Fruit fly (Drosophila melanogaster): ENCODE measurements around the gene D19A.
A peak's percentile ranks its signal among the peaks of the same experiment; 100 is the strongest.

Gene D19A

dm6 chr3L:6139924-6140574 lies 48.9 kb downstream of the D19A start, which contains the start of gene Cpr65Av (continued):
- TF ChIP-seq CG8944 (GFP tag; optimal IDR thresholded peaks at IDR 0.05) = no peak
- no peak for TF ChIP-seq CG17361 (GFP tag; IDR thresholded peaks at IDR 0.05)
- TF ChIP-seq Sry-δ (GFP tag; optimal IDR thresholded peaks at IDR 0.05) = no peak
- no peak for TF ChIP-seq Poxn (GFP tag; IDR thresholded peaks at IDR 0.05)
- TF ChIP-seq gcm2 (GFP tag; optimal IDR thresholded peaks at IDR 0.05) = no peak
- peak; percentile 3 for TF ChIP-seq nau (GFP tag; optimal IDR thresholded peaks at IDR 0.05)
- no peak for TF ChIP-seq croc (GFP tag; conservative IDR thresholded peaks at IDR 0.05)
- TF ChIP-seq gfzf (GFP tag; optimal IDR thresholded peaks at IDR 0.05) = no peak
- no peak for TF ChIP-seq pzg (GFP tag; optimal IDR thresholded peaks at IDR 0.05)
- TF ChIP-seq sr (GFP tag; IDR thresholded peaks at IDR 0.05) = 0 out of 3 replicates have a peak, but pooled peaks have one; percentile 24
- no peak for TF ChIP-seq ato (GFP tag; IDR thresholded peaks at IDR 0.05; ENCODE audit: partially characterized antibody)
- no peak for TF ChIP-seq caup (GFP tag; optimal IDR thresholded peaks at IDR 0.05; ENCODE audit: severe bottlenecking)
- TF ChIP-seq maf-S (GFP tag; optimal IDR thresholded peaks at IDR 0.05) = no peak
- TF ChIP-seq Sin3A (optimal IDR thresholded peaks at IDR 0.05) = no peak
- no peak for TF ChIP-seq CG10274 (GFP tag; optimal IDR thresholded peaks at IDR 0.05)
- no peak for TF ChIP-seq CG13775 (GFP tag; optimal IDR thresholded peaks at IDR 0.05)
- no peak for TF ChIP-seq ems (GFP tag; optimal IDR thresholded peaks at IDR 0.05)
- TF ChIP-seq CG10654 (GFP tag; optimal IDR thresholded peaks at IDR 0.05) = no peak
- TF ChIP-seq kni (GFP tag; optimal IDR thresholded peaks at IDR 0.05) = no peak
- TF ChIP-seq sqz (GFP tag; optimal IDR thresholded peaks at IDR 0.05) = peak; percentile 43
- no peak for TF ChIP-seq Bteb2 (GFP tag; optimal IDR thresholded peaks at IDR 0.05)
- TF ChIP-seq CG17385 (GFP tag; optimal IDR thresholded peaks at IDR 0.05) = peak; percentile 2
- TF ChIP-seq Opbp (GFP tag; IDR thresholded peaks at IDR 0.05; ENCODE audit: partially characterized antibody) = no peak
- TF ChIP-seq Sox100B (GFP tag; optimal IDR thresholded peaks at IDR 0.05) = peak; percentile 38
- no peak for TF ChIP-seq CG8765 (GFP tag; IDR thresholded peaks at IDR 0.05)
- TF ChIP-seq Xrp1 (GFP tag; IDR thresholded peaks at IDR 0.05) = no peak
- TF ChIP-seq zf30C (GFP tag; optimal IDR thresholded peaks at IDR 0.05) = no peak
- TF ChIP-seq tll (GFP tag; optimal IDR thresholded peaks at IDR 0.05) = no peak
- peak; percentile 23 for TF ChIP-seq CG12219 (GFP tag; optimal IDR thresholded peaks at IDR 0.05)
- no peak for TF ChIP-seq CG4328 (GFP tag; optimal IDR thresholded peaks at IDR 0.05)
- TF ChIP-seq MESR4 (GFP tag; optimal IDR thresholded peaks at IDR 0.05) = no peak
- TF ChIP-seq lilli (GFP tag; optimal IDR thresholded peaks at IDR 0.05) = no peak
- TF ChIP-seq fru (optimal IDR thresholded peaks at IDR 0.05) = no peak
- TF ChIP-seq PHDP (tag; optimal IDR thresholded peaks at IDR 0.05) = peak; percentile 54
- TF ChIP-seq Hr39 (optimal IDR thresholded peaks at IDR 0.05) = no peak
- TF ChIP-seq D19B (GFP tag; optimal IDR thresholded peaks at IDR 0.05) = no peak
- no peak for TF ChIP-seq ind (GFP tag; optimal IDR thresholded peaks at IDR 0.05)
- no peak for TF ChIP-seq aop (GFP tag; IDR thresholded peaks at IDR 0.05)
- TF ChIP-seq unc-4 (GFP tag; IDR thresholded peaks at IDR 0.05; ENCODE audit: partially characterized antibody) = no peak
- no peak for TF ChIP-seq CG6765 (GFP tag; optimal IDR thresholded peaks at IDR 0.05)
- no peak for TF ChIP-seq E2f2 (GFP tag; IDR thresholded peaks at IDR 0.05)
- no peak for TF ChIP-seq klu (GFP tag; IDR thresholded peaks at IDR 0.05)
- TF ChIP-seq Jarid2 (GFP tag; optimal IDR thresholded peaks at IDR 0.05) = no peak
- TF ChIP-seq jing (GFP tag; optimal IDR thresholded peaks at IDR 0.05) = no peak
- no peak for TF ChIP-seq schlank (tag; optimal IDR thresholded peaks at IDR 0.05)
- no peak for TF ChIP-seq CG10321 (GFP tag; IDR thresholded peaks at IDR 0.05)
- no peak for TF ChIP-seq YL-1 (GFP tag; optimal IDR thresholded peaks at IDR 0.05)
- peak; percentile 15 for TF ChIP-seq sd (tag; optimal IDR thresholded peaks at IDR 0.05)
- no peak for TF ChIP-seq Six4 (GFP tag; optimal IDR thresholded peaks at IDR 0.05)
- TF ChIP-seq HLH3B (GFP tag; IDR thresholded peaks at IDR 0.05) = 0 out of 2 replicates have a peak, but pooled peaks have one; percentile 34
- no peak for TF ChIP-seq CG4854 (GFP tag; optimal IDR thresholded peaks at IDR 0.05)
